Fruit fly (Drosophila melanogaster) whole organism, embryonic: ENCODE data around the gene Hip1.
A peak's percentile ranks its signal among the peaks of the same experiment; 100 is the strongest.

ENCODE experiments used
- Bgb ChIP-seq: fragments of 200-800 bp; sonication (Bioruptor generic); IDR thresholded peaks from 2 replicates; pipeline ENCODE4 v1.3.6; 2022; ENCODE audit warnings: missing biosample characterization, missing genetic modification characterization; ENCODE audit not compliant: partially characterized antibody
- BtbVII ChIP-seq: fragments of 200-800 bp; sonication (Bioruptor generic); optimal IDR thresholded peaks from 3 replicates; lab custom pipeline; 2017; ENCODE audit warnings: missing biosample characterization, mild to moderate bottlenecking, missing genetic modification characterization
- CG10959 ChIP-seq: fragments of 200-800 bp; sonication (Bioruptor generic); IDR thresholded peaks from 2 replicates; pipeline ENCODE4 v1.3.6; 2022; ENCODE audit warnings: missing biosample characterization, missing genetic modification characterization
- CG11696 ChIP-seq: fragments of 200-800 bp; sonication (Bioruptor generic); IDR thresholded peaks from 2 replicates; pipeline ENCODE4 v1.3.6; 2022; ENCODE audit warnings: missing biosample characterization, missing genetic modification characterization
- CG12104 ChIP-seq: fragments of 200-800 bp; sonication (Bioruptor generic); optimal IDR thresholded peaks from 3 replicates; lab custom pipeline; 2016; ENCODE audit warnings: missing biosample characterization, missing genetic modification characterization
- CG13296 ChIP-seq: fragments of 200-800 bp; sonication (Bioruptor generic); optimal IDR thresholded peaks from 3 replicates; lab custom pipeline; 2018; ENCODE audit warnings: missing biosample characterization, mild to moderate bottlenecking, missing genetic modification characterization
- CG14441 ChIP-seq: fragments of 200-800 bp; sonication (Bioruptor generic); IDR thresholded peaks from 2 replicates; pipeline ENCODE4 v1.3.6; 2022; ENCODE audit warnings: missing biosample characterization, missing genetic modification characterization
- CG14965 ChIP-seq: fragments of 200-800 bp; sonication (Bioruptor generic); optimal IDR thresholded peaks from 2 replicates; lab custom pipeline; 2016; ENCODE audit warnings: missing biosample characterization, missing genetic modification characterization, borderline replicate concordance
- CG15514 ChIP-seq: fragments of 200-800 bp; sonication (Bioruptor generic); optimal IDR thresholded peaks from 3 replicates; lab custom pipeline; 2017; ENCODE audit warnings: missing biosample characterization, missing genetic modification characterization, mild to moderate bottlenecking, moderate library complexity, missing genetic modification reagents
- CG16863 ChIP-seq: fragments of 200-800 bp; sonication (Bioruptor generic); optimal IDR thresholded peaks from 3 replicates; lab custom pipeline; 2016; ENCODE audit warnings: missing biosample characterization, missing genetic modification characterization
- CG17568 ChIP-seq: fragments of 200-800 bp; sonication (Bioruptor generic); optimal IDR thresholded peaks from 2 replicates; lab custom pipeline; 2018; ENCODE audit warnings: missing biosample characterization, mild to moderate bottlenecking, missing genetic modification characterization, moderate library complexity
- CG17912 ChIP-seq: fragments of 200-800 bp; sonication (Bioruptor generic); optimal IDR thresholded peaks from 2 replicates; lab custom pipeline; 2018; ENCODE audit warnings: missing biosample characterization, mild to moderate bottlenecking, missing genetic modification characterization
- CG18599 ChIP-seq: fragments of 200-800 bp; sonication (Bioruptor generic); optimal IDR thresholded peaks from 3 replicates; lab custom pipeline; 2017; ENCODE audit warnings: missing biosample characterization, missing genetic modification characterization, mild to moderate bottlenecking, moderate library complexity, missing genetic modification reagents
- CG2199 ChIP-seq: fragments of 200-800 bp; sonication (Bioruptor generic); IDR thresholded peaks from 3 replicates; pipeline ENCODE4 v1.3.6; 2022; ENCODE audit warnings: missing biosample characterization, missing genetic modification characterization
- CG3163 ChIP-seq: fragments of 200-800 bp; sonication (Bioruptor generic); optimal IDR thresholded peaks from 3 replicates; lab custom pipeline; 2016; ENCODE audit warnings: missing biosample characterization, missing genetic modification characterization
- CG3407 ChIP-seq: fragments of 200-800 bp; sonication (Bioruptor generic); optimal IDR thresholded peaks from 2 replicates; lab custom pipeline; 2018; ENCODE audit warnings: missing biosample characterization, mild to moderate bottlenecking, missing genetic modification characterization
- CG34376 ChIP-seq: fragments of 200-800 bp; sonication (Bioruptor generic); optimal IDR thresholded peaks from 2 replicates; lab custom pipeline; 2018; ENCODE audit warnings: missing biosample characterization, mild to moderate bottlenecking, missing genetic modification characterization
- CG3995 ChIP-seq: fragments of 200-800 bp; sonication (Bioruptor generic); optimal IDR thresholded peaks from 3 replicates; lab custom pipeline; 2016; ENCODE audit warnings: missing biosample characterization, missing genetic modification characterization
- CG43689 ChIP-seq: fragments of 200-800 bp; sonication (Bioruptor generic); IDR thresholded peaks from 2 replicates; pipeline ENCODE4 v1.3.6; 2022; ENCODE audit warnings: missing biosample characterization, missing genetic modification characterization
- CG6654 ChIP-seq: fragments of 200-800 bp; sonication (Bioruptor generic); optimal IDR thresholded peaks from 2 replicates; lab custom pipeline; 2017; ENCODE audit warnings: missing biosample characterization, mild to moderate bottlenecking, missing genetic modification characterization
- CG9817 ChIP-seq: fragments of 200-800 bp; sonication (Bioruptor generic); optimal IDR thresholded peaks from 2 replicates; lab custom pipeline; 2018; ENCODE audit warnings: missing biosample characterization, mild to moderate bottlenecking, missing genetic modification characterization, moderate library complexity
- CTCF ChIP-seq: fragments of 200-800 bp; sonication (Bioruptor generic); optimal IDR thresholded peaks from 2 replicates; lab custom pipeline; 2017; ENCODE audit warnings: missing biosample characterization, mild to moderate bottlenecking, missing genetic modification characterization, moderate library complexity
- Dip2 ChIP-seq: fragments of 200-800 bp; sonication (Bioruptor generic); IDR thresholded peaks from 2 replicates; pipeline ENCODE4 v1.3.6; 2022; ENCODE audit warnings: missing biosample characterization, missing genetic modification characterization
- Dll ChIP-seq: fragments of 200-800 bp; sonication (Bioruptor generic); IDR thresholded peaks from 4 replicates; pipeline ENCODE4 v1.3.6; 2022; ENCODE audit warnings: missing biosample characterization, missing genetic modification characterization; ENCODE audit not compliant: partially characterized antibody
- HLH4C ChIP-seq: fragments of 200-800 bp; sonication (Bioruptor generic); IDR thresholded peaks from 3 replicates; pipeline ENCODE4 v1.3.6; 2022; ENCODE audit warnings: missing biosample characterization, missing genetic modification characterization; ENCODE audit not compliant: partially characterized antibody
- Hr78 ChIP-seq, 2 experiments: fragments of 200-800 bp in 1 of 2; fragments of >200 bp in 1 of 2; sonication (Bioruptor generic) in 1 of 2; optimal IDR thresholded peaks; 2 replicates each; lab custom pipeline; 2017 to 2019; ENCODE audit warnings: missing biosample characterization in 2 of 2, missing genetic modification characterization in 2 of 2, mild to moderate bottlenecking in 1 of 2, moderate library complexity in 1 of 2
- Kr ChIP-seq: fragments of 200-800 bp; sonication (Bioruptor generic); optimal IDR thresholded peaks from 2 replicates; lab custom pipeline; 2017; ENCODE audit warnings: missing biosample characterization, mild to moderate bottlenecking, missing genetic modification characterization
- MTF-1 ChIP-seq: fragments of 200-800 bp; sonication (Bioruptor generic); optimal IDR thresholded peaks from 2 replicates; lab custom pipeline; 2018; ENCODE audit warnings: missing biosample characterization, mild to moderate bottlenecking, missing genetic modification characterization, borderline replicate concordance
- NC2β ChIP-seq: fragments of 200-800 bp; sonication (Bioruptor generic); optimal IDR thresholded peaks from 2 replicates; lab custom pipeline; 2016; ENCODE audit warnings: missing biosample characterization, missing genetic modification characterization
- Nf-YA ChIP-seq: fragments of 200-800 bp; sonication (Bioruptor generic); IDR thresholded peaks from 2 replicates; pipeline ENCODE4 v1.3.6; 2022; ENCODE audit warnings: missing biosample characterization, missing genetic modification characterization
- Pdp1 ChIP-seq, 2 experiments: fragments of 200-800 bp; sonication (Bioruptor generic); optimal IDR thresholded peaks; 3 replicates each; lab custom pipeline; 2016; ENCODE audit warnings: missing biosample characterization in 2 of 2, missing genetic modification characterization in 2 of 2, mild to moderate bottlenecking in 1 of 2, moderate library complexity in 1 of 2
- Ptx1 ChIP-seq: fragments of 200-800 bp; sonication (Bioruptor generic); IDR thresholded peaks from 2 replicates; pipeline ENCODE4 v1.3.6; 2022; ENCODE audit warnings: missing biosample characterization, missing genetic modification characterization
- Trl ChIP-seq, 3 experiments: fragments of >200 bp in 2 of 3; fragments of 200-800 bp in 1 of 3; sonication (Bioruptor generic) in 1 of 3; optimal IDR thresholded peaks; 2 replicates in 1 of 3; 3 replicates in 2 of 3; lab custom pipeline; 2016 to 2017; ENCODE audit warnings: missing biosample characterization in 1 of 3, missing genetic modification characterization in 1 of 3
- al ChIP-seq: fragments of 200-800 bp; sonication (Bioruptor generic); IDR thresholded peaks from 2 replicates; pipeline ENCODE4 v1.3.6; 2022; ENCODE audit warnings: missing biosample characterization, missing genetic modification characterization
- bsh ChIP-seq, 2 experiments: fragments of 200-800 bp; sonication (Bioruptor generic); optimal IDR thresholded peaks; 2 replicates each; lab custom pipeline; 2017 to 2018; ENCODE audit warnings: mild to moderate bottlenecking in 2 of 2, missing biosample characterization in 2 of 2, missing genetic modification characterization in 2 of 2, moderate library complexity in 1 of 2
- chif ChIP-seq, 2 experiments: fragments of 200-800 bp; sonication (Bioruptor generic); optimal IDR thresholded peaks; 3 replicates each; lab custom pipeline; 2016; ENCODE audit warnings: missing biosample characterization in 2 of 2, missing genetic modification characterization in 2 of 2
- chm ChIP-seq: fragments of 200-800 bp; sonication (Bioruptor generic); IDR thresholded peaks from 2 replicates; pipeline ENCODE4 v1.3.6; 2022; ENCODE audit warnings: missing biosample characterization, missing genetic modification characterization
- ci ChIP-seq: fragments of 200-800 bp; sonication (Bioruptor generic); IDR thresholded peaks from 3 replicates; pipeline ENCODE4 v1.3.6; 2022; ENCODE audit warnings: missing biosample characterization, missing genetic modification characterization
- dimm ChIP-seq: fragments of 200-800 bp; sonication (Bioruptor generic); IDR thresholded peaks from 2 replicates; pipeline ENCODE4 v1.3.6; 2022; ENCODE audit warnings: missing biosample characterization, missing genetic modification characterization
- exex ChIP-seq: fragments of 200-800 bp; sonication (Bioruptor generic); optimal IDR thresholded peaks from 4 replicates; lab custom pipeline; 2018; ENCODE audit warnings: missing biosample characterization, mild to moderate bottlenecking, missing genetic modification characterization, moderate library complexity
- hth ChIP-seq: fragments of >200 bp; optimal IDR thresholded peaks from 2 replicates; lab custom pipeline; 2017; ENCODE audit warnings: inconsistent platforms
- kni ChIP-seq: fragments of 200-800 bp; sonication (Bioruptor generic); optimal IDR thresholded peaks from 3 replicates; lab custom pipeline; 2017; ENCODE audit warnings: mild to moderate bottlenecking, missing biosample characterization, missing genetic modification reagents, missing genetic modification characterization
- lbe ChIP-seq: fragments of 200-800 bp; sonication (Bioruptor generic); optimal IDR thresholded peaks from 2 replicates; lab custom pipeline; 2016; ENCODE audit warnings: missing biosample characterization, mild to moderate bottlenecking, missing genetic modification characterization
- lmd ChIP-seq: fragments of 200-800 bp; sonication (Bioruptor generic); IDR thresholded peaks from 2 replicates; pipeline ENCODE4 v1.3.6; 2022; ENCODE audit warnings: missing biosample characterization, missing genetic modification characterization
- so ChIP-seq: fragments of 200-800 bp; sonication (Bioruptor generic); IDR thresholded peaks from 3 replicates; pipeline ENCODE4 v1.3.6; 2022; ENCODE audit warnings: missing biosample characterization, missing genetic modification characterization
- tgo ChIP-seq: fragments of 200-800 bp; sonication (Bioruptor generic); IDR thresholded peaks from 3 replicates; pipeline ENCODE4 v1.3.6; 2022; ENCODE audit warnings: missing biosample characterization, missing genetic modification characterization
- z ChIP-seq: fragments of 200-800 bp; sonication (Bioruptor generic); IDR thresholded peaks from 3 replicates; pipeline ENCODE4 v1.3.6; 2022; ENCODE audit warnings: missing biosample characterization, missing genetic modification characterization
- zen ChIP-seq: fragments of 200-800 bp; sonication (Bioruptor generic); optimal IDR thresholded peaks from 3 replicates; lab custom pipeline; 2018; ENCODE audit warnings: missing biosample characterization, mild to moderate bottlenecking, missing genetic modification characterization, moderate library complexity

Gene Hip1

DNA sequence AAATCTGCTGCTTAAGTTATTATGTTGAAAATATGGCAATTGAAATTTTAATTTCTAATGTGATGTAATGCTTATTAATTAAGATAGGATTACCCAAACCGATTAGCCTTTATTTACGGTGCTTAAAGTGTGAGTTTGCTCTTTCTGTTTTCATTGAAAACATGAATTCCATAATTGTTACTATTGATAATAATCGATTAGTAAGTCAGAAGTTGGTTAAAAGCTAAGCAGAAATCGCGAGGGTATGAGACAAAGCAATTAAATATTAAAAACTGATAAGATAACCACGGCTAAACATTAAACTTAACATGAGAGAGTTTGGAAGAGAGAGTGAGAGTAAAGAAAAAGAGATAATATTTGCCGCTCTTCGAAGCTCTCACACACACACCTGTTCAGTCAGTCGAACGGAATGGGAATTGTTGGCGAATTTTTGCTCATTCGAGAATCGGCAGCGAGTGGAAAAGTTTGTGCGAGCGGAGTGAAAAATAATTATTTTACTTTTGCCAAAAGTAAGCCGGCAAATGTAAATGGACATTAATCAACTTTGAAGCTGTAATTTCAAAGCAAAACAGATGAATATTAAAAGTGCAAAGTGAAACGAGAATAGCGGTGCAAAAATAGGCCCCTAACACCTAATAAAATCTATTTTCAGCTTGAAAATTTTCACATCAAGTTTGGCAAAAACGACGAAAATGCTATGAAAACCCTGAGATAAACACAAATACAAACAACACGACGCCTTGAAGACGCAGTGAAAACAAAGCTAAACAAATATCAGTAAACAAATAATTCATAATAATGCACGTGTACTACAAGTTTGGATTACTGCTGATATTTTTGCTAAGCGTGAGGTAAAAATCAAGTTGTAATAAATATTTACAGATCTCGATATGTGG is 17.7 kb upstream of the Hip1 start (continued):
- TF ChIP-seq CG11696 (GFP tag; lab: Robert Waterston, UW) (0 out of 2 replicates have a peak, but pooled peaks have one; percentile 6), exex (peak; percentile 95), CG10959 (no peak), CG17568 (GFP tag; lab: Kevin White, UChicago) (no peak), CG3163 (peak; percentile 78), Trl (optimal IDR thresholded peaks at IDR 0.05; lab: Kevin White, UChicago) (peak; percentile 68 to 93), Trl (GFP tag; optimal IDR thresholded peaks at IDR 0.05; lab: Kevin White, UChicago) (no peak), tgo (no peak), CG14965 (GFP tag; lab: Kevin White, UChicago) (no peak), MTF-1 (GFP tag; lab: Kevin White, UChicago) (no peak), lmd (GFP tag; lab: Robert Waterston, UW) (no peak), chm (GFP tag; lab: Robert Waterston, UW) (no peak), HLH4C (GFP tag; lab: Robert Waterston, UW) (no peak), Pdp1 (GFP tag; optimal IDR thresholded peaks at IDR 0.05; lab: Kevin White, UChicago) (peak in 1 of 2 experiments; percentile 48), CG17912 (GFP tag; lab: Kevin White, UChicago) (no peak), CG6654 (no peak), CG13296 (no peak), hth (lab: Kevin White, UChicago) (no peak), Kr (GFP tag; lab: Kevin White, UChicago) (no peak), CG3407 (no peak), CTCF (no peak), Dip2 (GFP tag; lab: Robert Waterston, UW) (no peak), CG43689 (no peak), kni (GFP tag; lab: Kevin White, UChicago) (no peak)

DNA sequence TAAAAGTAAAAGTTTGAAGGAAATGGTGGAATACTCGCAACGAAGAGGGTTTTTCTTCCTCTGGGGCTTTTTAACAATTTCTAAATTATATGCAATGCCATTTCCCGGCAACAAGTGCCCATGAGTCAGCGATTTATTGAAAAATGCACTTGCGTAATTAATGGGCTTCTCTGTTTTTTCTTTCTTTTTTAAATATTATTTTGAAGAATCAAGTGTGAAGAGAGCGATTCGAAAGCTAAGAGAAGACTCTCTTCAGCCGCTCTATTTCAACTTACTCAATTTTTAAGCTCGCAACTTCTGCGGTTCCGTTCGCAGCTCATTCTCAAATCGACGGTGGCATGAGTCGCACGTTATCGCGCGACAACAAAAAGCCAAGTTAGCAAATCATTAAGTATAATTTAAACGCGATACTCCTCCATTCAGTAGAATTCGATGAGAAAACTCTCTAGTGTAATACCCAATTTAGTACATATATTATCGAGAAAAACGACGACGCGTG is 16.6 kb upstream of the Hip1 start, which contains the start of gene CG42709:
TSS of gene CG42709 (plus strand) at position 318 of the 499 bp plus-strand sequence.
- TF ChIP-seq Trl (optimal IDR thresholded peaks at IDR 0.05; lab: Kevin White, UChicago) (peak; percentile 68 to 87), Trl (GFP tag; optimal IDR thresholded peaks at IDR 0.05; lab: Kevin White, UChicago) (no peak), so (GFP tag; lab: Robert Waterston, UW) (no peak), bsh (GFP tag; optimal IDR thresholded peaks at IDR 0.05; lab: Kevin White, UChicago) (no peak), CG18599 (no peak), al (GFP tag; lab: Robert Waterston, UW) (no peak), z (peak; percentile 47; the same call in 1 of the 3 replicates), CG12104 (GFP tag; lab: Kevin White, UChicago) (no peak), zen (no peak), CG3995 (GFP tag; lab: Kevin White, UChicago) (no peak), Bgb (peak; percentile 24; the same call in 1 of the 2 replicates), Hr78 (GFP tag; optimal IDR thresholded peaks at IDR 0.05; lab: Kevin White, UChicago) (peak in 1 of 2 experiments; percentile 31), ci (GFP tag; lab: Robert Waterston, UW) (peak; percentile 19; the same call in 1 of the 3 replicates), exex (peak; percentile 61), CG14441 (GFP tag; lab: Robert Waterston, UW) (0 out of 2 replicates have a peak, but pooled peaks have one; percentile 14), Dll (GFP tag; lab: Robert Waterston, UW) (peak; percentile 21; the same call in 1 of the 4 replicates), chif (GFP tag; optimal IDR thresholded peaks at IDR 0.05; lab: Kevin White, UChicago) (no peak), CG9817 (tag; lab: Kevin White, UChicago) (no peak), CG16863 (GFP tag; lab: Kevin White, UChicago) (no peak), dimm (GFP tag; lab: Robert Waterston, UW) (no peak), Nf-YA (GFP tag; lab: Robert Waterston, UW) (no peak), CG2199 (GFP tag; lab: Robert Waterston, UW) (0 out of 3 replicates have a peak, but pooled peaks have one; percentile 32), BtbVII (peak; percentile 24), CG34376 (peak; percentile 21), Ptx1 (GFP tag; lab: Robert Waterston, UW) (no peak), NC2β (GFP tag; lab: Kevin White, UChicago) (no peak), CG15514 (GFP tag; lab: Kevin White, UChicago) (no peak), lbe (peak; percentile 62)
